Worm (Caenorhabditis elegans): ENCODE data around the gene nep-2.

DNA sequence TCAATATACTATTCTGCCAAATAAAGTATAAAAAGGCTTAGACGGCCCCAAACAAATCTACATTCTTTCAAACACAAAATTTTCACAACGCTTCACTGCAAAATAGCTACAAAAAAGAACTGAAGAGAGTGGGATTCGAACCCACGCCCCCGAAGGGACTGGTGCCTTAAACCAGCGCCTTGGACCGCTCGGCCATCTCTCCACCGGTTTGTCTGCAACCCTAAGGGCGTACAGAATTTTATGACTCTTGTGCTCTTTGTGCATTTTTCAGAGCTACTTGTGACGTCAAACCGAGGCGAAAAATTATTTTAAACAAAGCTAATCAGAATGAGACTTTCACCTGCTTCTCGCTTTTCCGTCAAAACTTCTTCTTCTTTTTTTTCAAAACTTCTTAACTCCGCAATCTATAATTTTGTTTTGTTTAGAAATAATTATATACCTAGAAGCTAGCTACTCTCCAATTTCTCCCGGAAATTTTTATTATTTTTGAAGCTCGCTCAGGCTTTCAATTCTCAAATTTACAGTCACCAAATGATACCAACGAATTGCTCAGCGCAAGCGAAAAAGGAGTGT lies 10.7 kb upstream of the nep-2 start, which contains the start of gene T05A8.8:
- TF ChIP-seq skn-1 (tag; optimal IDR thresholded peaks at IDR 0.05) (no peak), unc-62 (GFP tag; optimal IDR thresholded peaks at IDR 0.05) (no peak), ceh-16 (tag; optimal IDR thresholded peaks at IDR 0.05) (no peak), lin-15B (tag; optimal IDR thresholded peaks at IDR 0.05) (no peak), nfya-1 (tag; optimal IDR thresholded peaks at IDR 0.05; ENCODE audit: insufficient read depth) (no peak), snpc-4 (tag; optimal IDR thresholded peaks at IDR 0.05) (no peak), aly-2 (tag; optimal IDR thresholded peaks at IDR 0.05) (no peak), egl-5 (tag; optimal IDR thresholded peaks at IDR 0.05) (no peak), nhr-25 (tag; optimal IDR thresholded peaks at IDR 0.05) (no peak), jun-1 (tag; optimal IDR thresholded peaks at IDR 0.05) (no peak), fkh-2 (tag; optimal IDR thresholded peaks at IDR 0.05) (no peak), hmg-11 (tag; optimal IDR thresholded peaks at IDR 0.05) (no peak), tbx-2 (tag; optimal IDR thresholded peaks at IDR 0.05) (no peak)
